Fruit fly (Drosophila melanogaster): ENCODE measurements around the gene ush.
A peak's percentile ranks its signal among the peaks of the same experiment; 100 is the strongest.

ush gene

dm6 chr2L:470336-470934 is 5.6 kb upstream of the ush start (continued):
- peak; percentile 82 for TF ChIP-seq CG10543 (GFP tag; optimal IDR thresholded peaks at IDR 0.05)
- TF ChIP-seq Sox102F (GFP tag; optimal IDR thresholded peaks at IDR 0.05) = peak; percentile 88
- TF ChIP-seq Dp (GFP tag; optimal IDR thresholded peaks at IDR 0.05) = no peak
- peak; percentile 61 for TF ChIP-seq CG10979 (tag; optimal IDR thresholded peaks at IDR 0.05)
- peak; percentile 40 for TF ChIP-seq CG14710 (tag; optimal IDR thresholded peaks at IDR 0.05)
- TF ChIP-seq Sox100B (GFP tag; optimal IDR thresholded peaks at IDR 0.05) = peak; percentile 60
- no peak for TF ChIP-seq knrl (GFP tag; IDR thresholded peaks at IDR 0.05; ENCODE audit: partially characterized antibody)
- no peak for TF ChIP-seq fd102C (GFP tag; optimal IDR thresholded peaks at IDR 0.05)
- TF ChIP-seq ERR (GFP tag; optimal IDR thresholded peaks at IDR 0.05) = peak; percentile 61
- TF ChIP-seq CG8944 (GFP tag; optimal IDR thresholded peaks at IDR 0.05) = peak; percentile 79
- TF ChIP-seq CG34376 (GFP tag; optimal IDR thresholded peaks at IDR 0.05) = peak; percentile 68
- TF ChIP-seq so (GFP tag; IDR thresholded peaks at IDR 0.05) = peak; percentile 67; the same call in 2 of the 3 replicates
- TF ChIP-seq CG16779 (GFP tag; IDR thresholded peaks at IDR 0.05) = peak; percentile 30; the same call in 1 of the 2 replicates
- peak; percentile 16 for TF ChIP-seq CG17186 (GFP tag; optimal IDR thresholded peaks at IDR 0.05)
- no peak for TF ChIP-seq Scr (GFP tag; IDR thresholded peaks at IDR 0.05; ENCODE audit: partially characterized antibody)
- TF ChIP-seq CG9932 (GFP tag; IDR thresholded peaks at IDR 0.05) = peak; percentile 54
- TF ChIP-seq CG14014 (GFP tag; IDR thresholded peaks at IDR 0.05) = peak; percentile 63; the same call in 1 of the 2 replicates
- TF ChIP-seq BEAF-32 (GFP tag; optimal IDR thresholded peaks at IDR 0.05) = no peak
- 0 out of 2 replicates have a peak, but pooled peaks have one; percentile 22 for TF ChIP-seq ro (GFP tag; IDR thresholded peaks at IDR 0.05)
- TF ChIP-seq cato (GFP tag; optimal IDR thresholded peaks at IDR 0.05; ENCODE audit: borderline replicate concordance) = peak; percentile 43
- peak; percentile 87 for TF ChIP-seq lab (GFP tag; optimal IDR thresholded peaks at IDR 0.05)
- TF ChIP-seq CG17912 (GFP tag; optimal IDR thresholded peaks at IDR 0.05) = no peak
- TF ChIP-seq bcd (GFP tag; optimal IDR thresholded peaks at IDR 0.05) = peak; percentile 75
- no peak for TF ChIP-seq ftz-f1 (GFP tag; optimal IDR thresholded peaks at IDR 0.05)
- TF ChIP-seq psq (GFP tag; optimal IDR thresholded peaks at IDR 0.05) = peak; percentile 64
- TF ChIP-seq CG1832 (GFP tag; optimal IDR thresholded peaks at IDR 0.05) = no peak
- TF ChIP-seq CG6654 (GFP tag; optimal IDR thresholded peaks at IDR 0.05) = peak; percentile 56
- TF ChIP-seq grn (GFP tag; optimal IDR thresholded peaks at IDR 0.05) = no peak
- peak; percentile 53 for TF ChIP-seq org-1 (GFP tag; optimal IDR thresholded peaks at IDR 0.05)
- peak; percentile 77 for TF ChIP-seq Dek (tag; optimal IDR thresholded peaks at IDR 0.05)
- TF ChIP-seq ham (GFP tag; IDR thresholded peaks at IDR 0.05) = no peak
- peak; percentile 60 for TF ChIP-seq CG12659 (GFP tag; optimal IDR thresholded peaks at IDR 0.05)
- peak; percentile 63 for TF ChIP-seq CG18619 (GFP tag; optimal IDR thresholded peaks at IDR 0.05)
- TF ChIP-seq fd96Cb (tag; optimal IDR thresholded peaks at IDR 0.05) = peak; percentile 84
- no peak for TF ChIP-seq dan (GFP tag; IDR thresholded peaks at IDR 0.05)
- peak; percentile 68 for TF ChIP-seq Rx (GFP tag; IDR thresholded peaks at IDR 0.05)
- peak; percentile 83 for TF ChIP-seq PHDP (tag; optimal IDR thresholded peaks at IDR 0.05)
- TF ChIP-seq CG13296 (GFP tag; optimal IDR thresholded peaks at IDR 0.05) = peak; percentile 83
- TF ChIP-seq jigr1 (GFP tag; IDR thresholded peaks at IDR 0.05) = peak; percentile 70; the same call in 1 of the 3 replicates
- peak; percentile 46 for TF ChIP-seq jing (GFP tag; optimal IDR thresholded peaks at IDR 0.05)
- TF ChIP-seq oc (tag; optimal IDR thresholded peaks at IDR 0.05) = peak; percentile 21
- TF ChIP-seq CG15269 (tag; optimal IDR thresholded peaks at IDR 0.05) = peak; percentile 84
- peak; percentile 69 for TF ChIP-seq Hand (GFP tag; optimal IDR thresholded peaks at IDR 0.05)
- no peak for TF ChIP-seq Neu2 (GFP tag; optimal IDR thresholded peaks at IDR 0.05; ENCODE audit: borderline replicate concordance)
- TF ChIP-seq Atf6 (GFP tag; IDR thresholded peaks at IDR 0.05) = peak; percentile 82
- TF ChIP-seq cg (GFP tag; optimal IDR thresholded peaks at IDR 0.05) = peak; percentile 58
- peak; percentile 94 for TF ChIP-seq crol (GFP tag; IDR thresholded peaks at IDR 0.05)
- TF ChIP-seq CG7839 (tag; optimal IDR thresholded peaks at IDR 0.05) = peak; percentile 78

Measured in whole organism, embryonic.